Worm (Caenorhabditis elegans): ENCODE measurements around the gene F10E9.4.
A peak's percentile ranks its signal among the peaks of the same experiment; 100 is the strongest.

- TF ChIP-seq zag-1 (tag; optimal IDR thresholded peaks at IDR 0.05) (no peak), nhr-11 (tag; optimal IDR thresholded peaks at IDR 0.05) (no peak), ztf-11 (tag; optimal IDR thresholded peaks at IDR 0.05) (no peak), elt-2 (tag; optimal IDR thresholded peaks at IDR 0.05) (peak; percentile 2), lin-39 (tag; optimal IDR thresholded peaks at IDR 0.05) (peak; percentile 40), pqm-1 (tag; optimal IDR thresholded peaks at IDR 0.05) (peak; percentile 2), tbx-2 (tag; optimal IDR thresholded peaks at IDR 0.05) (no peak), ama-1 (optimal IDR thresholded peaks at IDR 0.05) (peak; percentile 20), mdl-1 (tag; optimal IDR thresholded peaks at IDR 0.05) (no peak)
These were observed 10.8 kb downstream of the F10E9.4 start, which contains the start of gene F10E9.11 for ce11 chrIII:8319100-8319499.

Measured in whole organism, L3 larva.